Worm (Caenorhabditis elegans) whole organism, mixed stage, embryonic: ENCODE measurements around the gene F54E2.1.

ENCODE experiments used
- M03D4.4 ChIP-seq: sonication (generic microtip); optimal IDR thresholded peaks from 2 replicates; lab custom pipeline; 2017; ENCODE audit warnings: mild to moderate bottlenecking, missing genetic modification characterization, missing compliant biosample characterization
- bed-3 ChIP-seq: fragments of 200-800 bp; sonication (Bioruptor generic); optimal IDR thresholded peaks from 3 replicates; lab custom pipeline; 2018; ENCODE audit warnings: mild to moderate bottlenecking, missing genetic modification characterization, moderate library complexity, missing compliant biosample characterization
- blmp-1 ChIP-seq: fragments of 150-350 bp; optimal IDR thresholded peaks from 2 replicates; lab custom pipeline; 2014; ENCODE audit warnings: missing biosample characterization, missing genetic modification characterization
- ceh-39 ChIP-seq: fragments of 150-350 bp; optimal IDR thresholded peaks from 2 replicates; lab custom pipeline; 2014; ENCODE audit warnings: missing biosample characterization, missing genetic modification characterization
- ceh-43 ChIP-seq: fragments of 200-800 bp; sonication (Bioruptor generic); optimal IDR thresholded peaks from 2 replicates; lab custom pipeline; 2018; ENCODE audit warnings: mild to moderate bottlenecking, missing genetic modification characterization, moderate library complexity, missing compliant biosample characterization
- ceh-83 ChIP-seq: fragments of 200-800 bp; sonication (Bioruptor generic); optimal IDR thresholded peaks from 2 replicates; lab custom pipeline; 2018; ENCODE audit warnings: mild to moderate bottlenecking, missing genetic modification characterization, missing compliant biosample characterization
- ces-1 ChIP-seq: fragments of 150-350 bp; optimal IDR thresholded peaks from 2 replicates; lab custom pipeline; 2014; ENCODE audit warnings: missing biosample characterization, missing genetic modification reagents, missing genetic modification characterization
- cnd-1 ChIP-seq: fragments of 200-800 bp; sonication (Bioruptor generic); optimal IDR thresholded peaks from 2 replicates; lab custom pipeline; 2018; ENCODE audit warnings: mild to moderate bottlenecking, missing genetic modification characterization, missing compliant biosample characterization
- drap-1 ChIP-seq: fragments of 200-800 bp; sonication (Bioruptor generic); optimal IDR thresholded peaks from 3 replicates; lab custom pipeline; 2018; ENCODE audit warnings: mild to moderate bottlenecking, missing genetic modification characterization, missing compliant biosample characterization
- elt-1 ChIP-seq: sonication (generic microtip); optimal IDR thresholded peaks from 2 replicates; lab custom pipeline; 2017; ENCODE audit warnings: missing genetic modification characterization, mild to moderate bottlenecking, missing compliant biosample characterization, antibody characterized with exemption, moderate library complexity, borderline replicate concordance; ENCODE audit not compliant: insufficient read depth
- elt-3 ChIP-seq: fragments of 150-350 bp; optimal IDR thresholded peaks from 2 replicates; lab custom pipeline; 2014; ENCODE audit warnings: missing biosample characterization, missing genetic modification characterization
- flh-1 ChIP-seq: fragments of 200-800 bp; sonication (Bioruptor generic); optimal IDR thresholded peaks from 2 replicates; lab custom pipeline; 2018; ENCODE audit warnings: mild to moderate bottlenecking, missing genetic modification characterization, moderate library complexity, missing compliant biosample characterization
- ham-2 ChIP-seq: fragments of 200-800 bp; sonication (Bioruptor generic); optimal IDR thresholded peaks from 2 replicates; lab custom pipeline; 2018; ENCODE audit warnings: mild to moderate bottlenecking, missing genetic modification characterization, missing compliant biosample characterization
- hlh-1 ChIP-seq: fragments of 150-350 bp; optimal IDR thresholded peaks from 2 replicates; lab custom pipeline; 2014; ENCODE audit warnings: missing biosample characterization, missing genetic modification reagents, missing genetic modification characterization
- lin-13 ChIP-seq: fragments of 150-350 bp; optimal IDR thresholded peaks from 2 replicates; lab custom pipeline; 2014; ENCODE audit warnings: missing biosample characterization, missing genetic modification characterization
- lin-32 ChIP-seq: fragments of 200-800 bp; sonication (Bioruptor generic); optimal IDR thresholded peaks from 2 replicates; lab custom pipeline; 2018; ENCODE audit warnings: mild to moderate bottlenecking, missing genetic modification characterization, missing compliant biosample characterization
- lsy-2 ChIP-seq: fragments of 150-350 bp; optimal IDR thresholded peaks from 2 replicates; lab custom pipeline; 2014; ENCODE audit warnings: missing biosample characterization, missing genetic modification characterization
- mab-5 ChIP-seq: fragments of 150-350 bp; optimal IDR thresholded peaks from 2 replicates; lab custom pipeline; 2014; ENCODE audit warnings: missing biosample characterization, missing genetic modification characterization
- mls-2 ChIP-seq: sonication (generic microtip); optimal IDR thresholded peaks from 2 replicates; lab custom pipeline; 2016; ENCODE audit warnings: mild to moderate bottlenecking, missing genetic modification characterization, moderate library complexity, missing compliant biosample characterization
- nhr-12 ChIP-seq: fragments of 150-350 bp; optimal IDR thresholded peaks from 2 replicates; lab custom pipeline; 2014; ENCODE audit warnings: missing biosample characterization, missing genetic modification characterization
- nhr-2 ChIP-seq: fragments of 150-350 bp; optimal IDR thresholded peaks from 2 replicates; lab custom pipeline; 2014; ENCODE audit warnings: missing biosample characterization, missing genetic modification characterization
- nhr-237 ChIP-seq: fragments of 150-350 bp; optimal IDR thresholded peaks from 2 replicates; lab custom pipeline; 2014; ENCODE audit warnings: missing biosample characterization, missing genetic modification characterization
- nhr-28 ChIP-seq: fragments of 150-350 bp; optimal IDR thresholded peaks from 2 replicates; lab custom pipeline; 2014; ENCODE audit warnings: missing biosample characterization, missing genetic modification characterization
- nhr-76 ChIP-seq: sonication (generic microtip); optimal IDR thresholded peaks from 2 replicates; lab custom pipeline; 2017; ENCODE audit warnings: missing biosample characterization, missing genetic modification characterization
- pha-4 ChIP-seq: fragments of 150-350 bp; optimal IDR thresholded peaks from 2 replicates; lab custom pipeline; 2018; ENCODE audit warnings: missing biosample characterization, missing genetic modification reagents, missing genetic modification characterization
- sem-2 ChIP-seq: fragments of 200-800 bp; sonication (Bioruptor generic); optimal IDR thresholded peaks from 2 replicates; lab custom pipeline; 2018; ENCODE audit warnings: mild to moderate bottlenecking, missing genetic modification characterization, missing compliant biosample characterization
- snpc-4 ChIP-seq: fragments of 150-350 bp; optimal IDR thresholded peaks from 2 replicates; lab custom pipeline; 2014; ENCODE audit warnings: missing biosample characterization, missing genetic modification characterization
- tbx-8 ChIP-seq: fragments of 200-800 bp; sonication (Bioruptor generic); optimal IDR thresholded peaks from 2 replicates; lab custom pipeline; 2018; ENCODE audit warnings: mild to moderate bottlenecking, missing genetic modification characterization, moderate library complexity, missing compliant biosample characterization
- unc-39 ChIP-seq: fragments of 150-350 bp; optimal IDR thresholded peaks from 2 replicates; lab custom pipeline; 2014; ENCODE audit warnings: missing biosample characterization, missing genetic modification characterization
- unc-62 ChIP-seq: fragments of 150-350 bp; optimal IDR thresholded peaks from 2 replicates; lab custom pipeline; 2014; ENCODE audit warnings: missing biosample characterization, missing genetic modification reagents, missing genetic modification characterization
- zip-8 ChIP-seq: fragments of 150-350 bp; optimal IDR thresholded peaks from 2 replicates; lab custom pipeline; 2014; ENCODE audit warnings: missing biosample characterization, missing genetic modification characterization
- ztf-11 ChIP-seq: fragments of 150-350 bp; optimal IDR thresholded peaks from 2 replicates; lab custom pipeline; 2014; ENCODE audit warnings: missing biosample characterization, missing genetic modification characterization

Gene F54E2.1

ce11 chrV:2821618-2822272, 11.5 kb downstream of the F54E2.1 start, which contains the start of gene srh-36:
srh-36 (minus strand) TSS chrV:2821668.
- TF ChIP-seq lin-13 (tag; lab: Kevin White, UChicago) (no peak), zip-8 (tag; lab: Kevin White, UChicago) (peak; percentile 59)

ce11 chrV:2825978-2826377, 15.8 kb downstream of the F54E2.1 start:
- TF ChIP-seq ztf-11 (tag; lab: Kevin White, UChicago) (no peak), lin-32 (no peak), ham-2 (GFP tag; lab: Kevin White, UChicago) (peak; percentile 64), ceh-43 (GFP tag; lab: Kevin White, UChicago) (no peak), tbx-8 (GFP tag; lab: Kevin White, UChicago) (no peak)
- TF ChIP-seq, all 35 proteins: peak for 1

- TF ChIP-seq blmp-1 (tag; lab: Kevin White, UChicago) (no peak), elt-3 (tag; lab: Kevin White, UChicago) (no peak), nhr-237 (no peak), ces-1 (GFP tag; lab: Kevin White, UChicago) (peak; percentile 33)
Measured at ce11 chrV:2826815-2827214, 16.6 kb downstream of the F54E2.1 start, which contains the start of gene T03D3.5. T03D3.5 (minus strand) TSS chrV:2826835.

- TF ChIP-seq bed-3 (GFP tag; lab: Kevin White, UChicago) (no peak), elt-1 (tag; lab: Kevin White, UChicago) (no peak), mab-5 (tag; lab: Kevin White, UChicago) (no peak), nhr-28 (tag; lab: Kevin White, UChicago) (no peak), lin-32 (no peak), ces-1 (GFP tag; lab: Kevin White, UChicago) (no peak), snpc-4 (tag; lab: Kevin White, UChicago) (no peak), unc-39 (tag; lab: Kevin White, UChicago) (no peak), ceh-83 (no peak), lin-13 (tag; lab: Kevin White, UChicago) (no peak), sem-2 (GFP tag; lab: Kevin White, UChicago) (no peak), nhr-2 (tag; lab: Kevin White, UChicago) (no peak), cnd-1 (tag; lab: Kevin White, UChicago) (no peak), mls-2 (tag; lab: Kevin White, UChicago) (no peak), blmp-1 (tag; lab: Kevin White, UChicago) (no peak), hlh-1 (tag; lab: Kevin White, UChicago) (no peak)
Measured at ce11 chrV:2830817-2831216, 20.6 kb downstream of the F54E2.1 start, which contains the start of gene srw-2. srw-2 (plus strand) TSS chrV:2830878.

ce11 chrV:2832666-2833065, 22.5 kb downstream of the F54E2.1 start, which contains the start of gene srj-50:
srj-50 (plus strand) TSS chrV:2832966.
- TF ChIP-seq cnd-1 (tag; lab: Kevin White, UChicago), result no peak
- no peak for TF ChIP-seq M03D4.4 (tag; lab: Kevin White, UChicago)
- no peak for TF ChIP-seq blmp-1 (tag; lab: Kevin White, UChicago)
- TF ChIP-seq ces-1 (GFP tag; lab: Kevin White, UChicago), result no peak
- no peak for TF ChIP-seq mab-5 (tag; lab: Kevin White, UChicago)
- no peak for TF ChIP-seq lsy-2
- TF ChIP-seq unc-62 (GFP tag; lab: Kevin White, UChicago), result no peak
- no peak for TF ChIP-seq nhr-12 (tag; lab: Kevin White, UChicago)
- no peak for TF ChIP-seq nhr-2 (tag; lab: Kevin White, UChicago)
- TF ChIP-seq nhr-76, result no peak
- no peak for TF ChIP-seq pha-4
- no peak for TF ChIP-seq flh-1 (GFP tag; lab: Kevin White, UChicago)
- no peak for TF ChIP-seq drap-1
- no peak for TF ChIP-seq tbx-8 (GFP tag; lab: Kevin White, UChicago)
- TF ChIP-seq zip-8 (tag; lab: Kevin White, UChicago), result no peak
- TF ChIP-seq ceh-83, result no peak
- TF ChIP-seq mls-2 (tag; lab: Kevin White, UChicago), result no peak
- TF ChIP-seq nhr-237, result no peak
- TF ChIP-seq bed-3 (GFP tag; lab: Kevin White, UChicago), result no peak
- no peak for TF ChIP-seq ceh-39
